Fruit fly (Drosophila melanogaster): Measurements from ENCODE around the gene Osi13.

dm6 chr3R:6297164-6297563, 5.6 kb downstream of the Osi13 start:
- TF ChIP-seq CG12768 (GFP tag; optimal IDR thresholded peaks at IDR 0.05) (no peak), cnc (optimal IDR thresholded peaks at IDR 0.05) (no peak), Clk (GFP tag; optimal IDR thresholded peaks at IDR 0.05) (no peak), CG11617 (GFP tag; optimal IDR thresholded peaks at IDR 0.05) (no peak), Hr96 (GFP tag; optimal IDR thresholded peaks at IDR 0.05) (no peak), toe (GFP tag; optimal IDR thresholded peaks at IDR 0.05) (no peak), kay (GFP tag; ENCODE audit: borderline replicate concordance) (no peak), pad (GFP tag; optimal IDR thresholded peaks at IDR 0.05) (no peak), Mnt (GFP tag; optimal IDR thresholded peaks at IDR 0.05) (no peak), tj (GFP tag; optimal IDR thresholded peaks at IDR 0.05) (no peak), CG7045 (GFP tag; optimal IDR thresholded peaks at IDR 0.05) (no peak), cic (GFP tag; optimal IDR thresholded peaks at IDR 0.05) (no peak), Crg-1 (GFP tag; optimal IDR thresholded peaks at IDR 0.05) (no peak)

All from whole organism, adult.